Worm (Caenorhabditis elegans) whole organism, early embryonic: ENCODE results near the gene K12H6.2.
A peak's percentile ranks its signal among the peaks of the same experiment; 100 is the strongest.

Experiments
- B0310.2 ChIP-seq: sonication (generic microtip); optimal IDR thresholded peaks from 2 replicates; lab custom pipeline; 2016; ENCODE audit warnings: mild to moderate bottlenecking, missing genetic modification characterization, missing compliant biosample characterization
- F13C5.2 ChIP-seq: sonication (generic microtip); optimal IDR thresholded peaks from 2 replicates; lab custom pipeline; 2017; ENCODE audit warnings: mild to moderate bottlenecking, missing genetic modification characterization, inconsistent platforms, missing compliant biosample characterization
- aly-1 ChIP-seq: sonication (generic microtip); optimal IDR thresholded peaks from 2 replicates; lab custom pipeline; 2016; ENCODE audit warnings: missing genetic modification characterization, missing compliant biosample characterization
- ama-1 ChIP-seq: fragments of 150-350 bp; optimal IDR thresholded peaks from 2 replicates; lab custom pipeline; 2014
- ceh-13 ChIP-seq: fragments of 200-800 bp; sonication (Bioruptor generic); optimal IDR thresholded peaks from 2 replicates; lab custom pipeline; 2018; ENCODE audit warnings: mild to moderate bottlenecking, missing genetic modification characterization, missing compliant biosample characterization
- ceh-36 ChIP-seq: sonication (generic microtip); optimal IDR thresholded peaks from 2 replicates; lab custom pipeline; 2016; ENCODE audit warnings: missing genetic modification characterization, inconsistent platforms, missing compliant biosample characterization
- ets-7 ChIP-seq: sonication (generic microtip); optimal IDR thresholded peaks from 2 replicates; lab custom pipeline; 2016; ENCODE audit warnings: missing genotype, missing genetic modification characterization, missing compliant biosample characterization
- flt-1 ChIP-seq: fragments of 200-800 bp; sonication (Bioruptor generic); IDR thresholded peaks from 2 replicates; pipeline ENCODE4 v1.3.6; 2022; ENCODE audit warnings: missing genetic modification characterization, missing compliant biosample characterization
- hmbx-1 ChIP-seq: sonication (generic microtip); optimal IDR thresholded peaks from 2 replicates; lab custom pipeline; 2016; ENCODE audit warnings: mild to moderate bottlenecking, missing genetic modification characterization, missing compliant biosample characterization
- hmg-4 ChIP-seq: fragments of 200-800 bp; sonication (Bioruptor generic); optimal IDR thresholded peaks from 2 replicates; lab custom pipeline; 2018; ENCODE audit warnings: mild to moderate bottlenecking, missing genetic modification characterization, missing compliant biosample characterization
- hnd-1 ChIP-seq: sonication (generic microtip); optimal IDR thresholded peaks from 2 replicates; lab custom pipeline; 2016; ENCODE audit warnings: missing genetic modification characterization, missing compliant biosample characterization
- pes-1 ChIP-seq: fragments of 200-800 bp; sonication (Bioruptor generic); IDR thresholded peaks from 2 replicates; pipeline ENCODE4 v1.3.6; 2022; ENCODE audit warnings: missing genetic modification reagents, missing genetic modification characterization, missing compliant biosample characterization
- scrt-1 ChIP-seq: fragments of 200-800 bp; sonication (Bioruptor generic); IDR thresholded peaks from 2 replicates; pipeline ENCODE4 v1.3.6; 2022; ENCODE audit warnings: missing genetic modification characterization, missing compliant biosample characterization
- sea-1 ChIP-seq: fragments of 200-800 bp; sonication (Bioruptor generic); conservative IDR thresholded peaks from 2 replicates; pipeline ENCODE4 v1.3.6; 2022; ENCODE audit warnings: missing genetic modification characterization, missing compliant biosample characterization
- tbx-11 ChIP-seq: fragments of 200-800 bp; sonication (Bioruptor generic); IDR thresholded peaks from 2 replicates; pipeline ENCODE4 v1.3.6; 2022; ENCODE audit warnings: missing genetic modification characterization, missing compliant biosample characterization
- tbx-37 ChIP-seq: fragments of 200-800 bp; sonication (Bioruptor generic); conservative IDR thresholded peaks from 2 replicates; pipeline ENCODE4 v1.3.6; 2022; ENCODE audit warnings: missing genetic modification reagents, missing genetic modification characterization, missing compliant biosample characterization
- tra-4 ChIP-seq: sonication (generic microtip); optimal IDR thresholded peaks from 2 replicates; lab custom pipeline; 2017; ENCODE audit warnings: missing genetic modification characterization, missing compliant biosample characterization

Gene K12H6.2

ce11 chrII:2815444-2815843 is at the start of gene K12H6.2:
Gene K12H6.2 (minus strand): TSS chrII:2815544.
- no peak for TF ChIP-seq tra-4 (tag; lab: Kevin White, UChicago)
- no peak for TF ChIP-seq hnd-1 (tag; lab: Kevin White, UChicago)
- no peak for TF ChIP-seq ama-1 (lab: Kevin White, UChicago)

ce11 chrII:2864229-2864628 is 48.9 kb upstream of the K12H6.2 start, which contains the start of gene Y110A2AL.5:
Gene Y110A2AL.5 (plus strand): TSS chrII:2864529.
- TF ChIP-seq tra-4 (tag; lab: Kevin White, UChicago) (no peak), flt-1 (no peak), hnd-1 (tag; lab: Kevin White, UChicago) (no peak), sea-1 (GFP tag; lab: Robert Waterston, UW) (no peak), ceh-36 (tag; lab: Kevin White, UChicago) (no peak)

- TF ChIP-seq ceh-13 (GFP tag; lab: Kevin White, UChicago): no peak
- peak; percentile 90 for TF ChIP-seq ceh-36 (tag; lab: Kevin White, UChicago)
Measured at ce11 chrII:2862557-2863035, 47.3 kb upstream of the K12H6.2 start.

ce11 chrII:2861385-2862099 is 46.2 kb upstream of the K12H6.2 start:
- TF ChIP-seq pes-1: 0 out of 2 replicates have a peak, but pooled peaks have one; percentile 18
- peak; percentile 37 for TF ChIP-seq F13C5.2 (tag; lab: Kevin White, UChicago)
- no peak for TF ChIP-seq tra-4 (tag; lab: Kevin White, UChicago)
- TF ChIP-seq tbx-11 (GFP tag; lab: Robert Waterston, UW): peak; percentile 44; the same call in 1 of the 2 replicates

ce11 chrII:2859873-2860821 is 44.8 kb upstream of the K12H6.2 start:
- TF ChIP-seq hmg-4 (GFP tag; lab: Kevin White, UChicago): peak; percentile 35
- TF ChIP-seq hmbx-1 (tag; lab: Kevin White, UChicago): peak; percentile 1
- peak; percentile 40 for TF ChIP-seq aly-1 (tag; lab: Kevin White, UChicago)
- TF ChIP-seq scrt-1 (GFP tag; lab: Robert Waterston, UW): peak; percentile 69
- 0 out of 2 replicates have a peak, but pooled peaks have one; percentile 12 for TF ChIP-seq tbx-11 (GFP tag; lab: Robert Waterston, UW)
- TF ChIP-seq pes-1: peak; percentile 64
- TF ChIP-seq ceh-13 (GFP tag; lab: Kevin White, UChicago): peak; percentile 7
- no peak for TF ChIP-seq ceh-36 (tag; lab: Kevin White, UChicago)
- TF ChIP-seq hnd-1 (tag; lab: Kevin White, UChicago): no peak
- TF ChIP-seq B0310.2: no peak

- TF ChIP-seq flt-1 (no peak), ceh-36 (tag; lab: Kevin White, UChicago) (peak; percentile 90)
Measured at ce11 chrII:2859315-2859714, 44.0 kb upstream of the K12H6.2 start.

ce11 chrII:2858851-2859250 is 43.5 kb upstream of the K12H6.2 start:
- no peak for TF ChIP-seq hmg-4 (GFP tag; lab: Kevin White, UChicago)
- no peak for TF ChIP-seq hnd-1 (tag; lab: Kevin White, UChicago)
- TF ChIP-seq aly-1 (tag; lab: Kevin White, UChicago): no peak
- no peak for TF ChIP-seq F13C5.2 (tag; lab: Kevin White, UChicago)
- no peak for TF ChIP-seq ets-7 (tag; lab: Kevin White, UChicago)
- TF ChIP-seq hmbx-1 (tag; lab: Kevin White, UChicago): no peak
- no peak for TF ChIP-seq B0310.2
- TF ChIP-seq flt-1: no peak
- no peak for TF ChIP-seq pes-1
- TF ChIP-seq tra-4 (tag; lab: Kevin White, UChicago): no peak
- TF ChIP-seq tbx-37 (GFP tag; lab: Robert Waterston, UW): no peak
- TF ChIP-seq tbx-11 (GFP tag; lab: Robert Waterston, UW): no peak

- TF ChIP-seq B0310.2 (no peak), aly-1 (tag; lab: Kevin White, UChicago) (no peak), hnd-1 (tag; lab: Kevin White, UChicago) (no peak), ceh-36 (tag; lab: Kevin White, UChicago) (no peak), F13C5.2 (tag; lab: Kevin White, UChicago) (no peak), ceh-13 (GFP tag; lab: Kevin White, UChicago) (no peak), ama-1 (lab: Kevin White, UChicago) (no peak), ets-7 (tag; lab: Kevin White, UChicago) (no peak), hmbx-1 (tag; lab: Kevin White, UChicago) (no peak), pes-1 (no peak), flt-1 (no peak), scrt-1 (GFP tag; lab: Robert Waterston, UW) (no peak), sea-1 (GFP tag; lab: Robert Waterston, UW) (no peak), hmg-4 (GFP tag; lab: Kevin White, UChicago) (no peak), tbx-11 (GFP tag; lab: Robert Waterston, UW) (no peak), tra-4 (tag; lab: Kevin White, UChicago) (no peak), tbx-37 (GFP tag; lab: Robert Waterston, UW) (no peak)
Measured at ce11 chrII:2857559-2857958, 42.2 kb upstream of the K12H6.2 start.
